Worm (Caenorhabditis elegans) whole organism, L3 larva: ENCODE results near the gene nhr-211.

Source experiments
- R02D3.7 ChIP-seq: fragments of 150-350 bp; optimal IDR thresholded peaks from 2 replicates; lab custom pipeline; 2014; ENCODE audit warnings: missing biosample characterization, missing genetic modification characterization
- aly-2 ChIP-seq: fragments of 150-350 bp; optimal IDR thresholded peaks from 2 replicates; lab custom pipeline; 2014; ENCODE audit warnings: missing biosample characterization, missing genetic modification characterization
- ceh-16 ChIP-seq: sonication (generic microtip); optimal IDR thresholded peaks from 2 replicates; lab custom pipeline; 2017; ENCODE audit warnings: missing biosample characterization, missing genetic modification characterization
- egl-27 ChIP-seq: sonication (generic microtip); optimal IDR thresholded peaks from 4 replicates; lab custom pipeline; 2017; ENCODE audit warnings: missing biosample characterization, missing genetic modification reagents, missing genetic modification characterization
- fkh-10 ChIP-seq: sonication (generic microtip); optimal IDR thresholded peaks from 2 replicates; lab custom pipeline; 2017; ENCODE audit warnings: missing biosample characterization, missing genetic modification reagents, missing genetic modification characterization
- nhr-237 ChIP-seq: fragments of 150-350 bp; optimal IDR thresholded peaks from 2 replicates; lab custom pipeline; 2014; ENCODE audit warnings: missing biosample characterization, missing genetic modification characterization
- nhr-28 ChIP-seq: fragments of 150-350 bp; optimal IDR thresholded peaks from 2 replicates; lab custom pipeline; 2014; ENCODE audit warnings: missing biosample characterization, missing genetic modification characterization
- pqm-1 ChIP-seq: fragments of 150-350 bp; optimal IDR thresholded peaks from 2 replicates; lab custom pipeline; 2017; ENCODE audit warnings: missing biosample characterization, missing genetic modification characterization, inconsistent platforms
- skn-1 ChIP-seq: fragments of 150-350 bp; optimal IDR thresholded peaks from 2 replicates; lab custom pipeline; 2014; ENCODE audit warnings: missing biosample characterization, missing genetic modification characterization
- unc-62 ChIP-seq: fragments of 150-350 bp; sonication (generic microtip); optimal IDR thresholded peaks from 4 replicates; lab custom pipeline; 2014; ENCODE audit warnings: missing biosample characterization, missing genetic modification reagents, missing genetic modification characterization

ce11 chrV:465355-465754, 21.4 kb upstream of the nhr-211 start:
- TF ChIP-seq R02D3.7 (tag; lab: Kevin White, UChicago) (no peak), aly-2 (tag; lab: Kevin White, UChicago) (no peak), unc-62 (GFP tag; lab: Kevin White, UChicago) (no peak), nhr-237 (no peak), skn-1 (tag; lab: Kevin White, UChicago) (no peak), egl-27 (tag; lab: Kevin White, UChicago) (no peak), nhr-28 (tag; lab: Kevin White, UChicago) (no peak), pqm-1 (tag; lab: Kevin White, UChicago) (no peak), fkh-10 (GFP tag; lab: Kevin White, UChicago) (no peak), ceh-16 (tag; lab: Kevin White, UChicago) (no peak)
